Fruit fly (Drosophila melanogaster): Measurements from ENCODE around the gene CG6999.
A peak's percentile ranks its signal among the peaks of the same experiment; 100 is the strongest.

CG6999 gene

DNA sequence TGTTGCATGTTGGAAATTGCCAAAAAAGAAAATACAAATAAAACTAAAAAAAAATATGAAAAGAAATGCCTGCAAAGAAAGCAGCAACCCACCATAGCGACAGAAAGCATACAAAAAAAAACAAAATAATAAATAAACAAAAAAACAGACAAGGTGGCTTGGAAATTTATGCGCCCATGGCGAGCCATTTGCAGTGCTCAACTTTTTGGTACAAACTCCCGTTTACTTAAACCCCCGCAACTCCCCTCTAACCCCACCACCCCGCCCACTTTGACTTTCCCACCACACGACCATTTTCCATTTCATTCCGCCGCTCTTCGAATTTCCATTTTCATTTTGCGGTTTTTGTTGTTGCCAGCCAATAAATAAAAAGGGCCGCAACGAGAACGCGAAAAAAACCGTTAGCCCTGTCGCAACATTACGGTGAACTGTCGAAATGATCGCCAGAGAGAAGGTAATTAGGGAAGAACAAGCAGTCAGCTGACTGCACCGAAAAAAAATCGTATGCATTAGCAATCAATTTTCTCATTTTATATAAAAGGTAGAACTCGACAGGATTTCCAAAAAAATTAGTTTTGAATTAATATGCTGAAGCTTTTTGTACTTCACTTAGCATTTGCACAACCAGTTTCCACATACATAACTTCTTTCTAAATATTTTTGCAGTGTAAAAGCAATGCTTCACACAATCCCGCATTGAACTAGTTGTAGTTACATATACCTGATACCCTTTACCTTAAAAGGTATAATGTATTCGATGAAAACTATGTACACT, 48.8 kb downstream of the CG6999 start (continued):
- TF ChIP-seq sima (GFP tag; optimal IDR thresholded peaks at IDR 0.05), result no peak
- TF ChIP-seq CG17612 (GFP tag; IDR thresholded peaks at IDR 0.05), result no peak
- no peak for TF ChIP-seq vfl (GFP tag; optimal IDR thresholded peaks at IDR 0.05)
- no peak for TF ChIP-seq CG14014 (GFP tag; IDR thresholded peaks at IDR 0.05)
- TF ChIP-seq ken (GFP tag; IDR thresholded peaks at IDR 0.05), result peak; percentile 42; the same call in 1 of the 3 replicates
- TF ChIP-seq h (optimal IDR thresholded peaks at IDR 0.05), result no peak
- TF ChIP-seq tgo (GFP tag; IDR thresholded peaks at IDR 0.05), result peak; percentile 46; the same call in 2 of the 3 replicates
- TF ChIP-seq CG18262 (tag; optimal IDR thresholded peaks at IDR 0.05), result peak; percentile 56
- TF ChIP-seq CG18619 (GFP tag; optimal IDR thresholded peaks at IDR 0.05), result peak; percentile 4
- peak; percentile 16 for TF ChIP-seq eyg (GFP tag; optimal IDR thresholded peaks at IDR 0.05)
- TF ChIP-seq CG10209 (GFP tag; optimal IDR thresholded peaks at IDR 0.05), result peak; percentile 22
- TF ChIP-seq gem (tag; optimal IDR thresholded peaks at IDR 0.05), result peak; percentile 79
- TF ChIP-seq Elba2 (GFP tag; optimal IDR thresholded peaks at IDR 0.05), result no peak
- peak; percentile 12 for TF ChIP-seq CG12942 (GFP tag; optimal IDR thresholded peaks at IDR 0.05)
- TF ChIP-seq CG2116 (GFP tag; optimal IDR thresholded peaks at IDR 0.05), result no peak
- peak; percentile 28; the same call in 1 of the 2 replicates for TF ChIP-seq CG5953 (GFP tag; IDR thresholded peaks at IDR 0.05)
- peak; percentile 37 for TF ChIP-seq pnt (GFP tag; optimal IDR thresholded peaks at IDR 0.05)
- peak; percentile 24; the same call in 1 of the 2 replicates for TF ChIP-seq CG10366 (GFP tag; IDR thresholded peaks at IDR 0.05)
- TF ChIP-seq Dbx (GFP tag; IDR thresholded peaks at IDR 0.05), result no peak
- peak; percentile 6; the same call in 1 of the 2 replicates for TF ChIP-seq Drgx (GFP tag; IDR thresholded peaks at IDR 0.05)
- peak; percentile 53 for TF ChIP-seq CG5180 (GFP tag; optimal IDR thresholded peaks at IDR 0.05)
- TF ChIP-seq CG9797 (GFP tag; optimal IDR thresholded peaks at IDR 0.05), result no peak
- no peak for TF ChIP-seq CG1792 (GFP tag; optimal IDR thresholded peaks at IDR 0.05)
- TF ChIP-seq sob (GFP tag; IDR thresholded peaks at IDR 0.05), result peak; percentile 33; the same call in 1 of the 2 replicates
- no peak for TF ChIP-seq Atf-2 (GFP tag; optimal IDR thresholded peaks at IDR 0.05)
- TF ChIP-seq ind (GFP tag; optimal IDR thresholded peaks at IDR 0.05), result peak; percentile 16
- no peak for TF ChIP-seq Lhr (GFP tag; optimal IDR thresholded peaks at IDR 0.05)
- peak; percentile 49 for TF ChIP-seq CG30403 (GFP tag; optimal IDR thresholded peaks at IDR 0.05)
- peak; percentile 27 for TF ChIP-seq CG16815 (GFP tag; optimal IDR thresholded peaks at IDR 0.05)
- no peak for TF ChIP-seq CG3726 (GFP tag; IDR thresholded peaks at IDR 0.05)
- no peak for TF ChIP-seq schlank (tag; optimal IDR thresholded peaks at IDR 0.05)
- TF ChIP-seq TFAM (GFP tag; optimal IDR thresholded peaks at IDR 0.05), result no peak
- no peak for TF ChIP-seq fru (optimal IDR thresholded peaks at IDR 0.05)
- TF ChIP-seq Deaf1 (tag; optimal IDR thresholded peaks at IDR 0.05), result peak; percentile 11
- peak; percentile 37 for TF ChIP-seq CG12769 (tag; optimal IDR thresholded peaks at IDR 0.05)
- TF ChIP-seq BtbVII (GFP tag; optimal IDR thresholded peaks at IDR 0.05), result no peak
- TF ChIP-seq Vsx1 (GFP tag; optimal IDR thresholded peaks at IDR 0.05), result no peak
- TF ChIP-seq tx (GFP tag; optimal IDR thresholded peaks at IDR 0.05), result peak; percentile 33
- no peak for TF ChIP-seq psq (GFP tag; optimal IDR thresholded peaks at IDR 0.05)
- no peak for TF ChIP-seq fd3F (GFP tag; optimal IDR thresholded peaks at IDR 0.05)
- TF ChIP-seq fd102C (GFP tag; optimal IDR thresholded peaks at IDR 0.05), result no peak
- peak; percentile 2 for TF ChIP-seq CG8944 (GFP tag; optimal IDR thresholded peaks at IDR 0.05)
- TF ChIP-seq Poxn (GFP tag; IDR thresholded peaks at IDR 0.05), result no peak
- peak; percentile 26; the same call in 1 of the 2 replicates for TF ChIP-seq CG32532 (GFP tag; IDR thresholded peaks at IDR 0.05)
- peak; percentile 33 for TF ChIP-seq maf-S (GFP tag; optimal IDR thresholded peaks at IDR 0.05)
- TF ChIP-seq tin (GFP tag; optimal IDR thresholded peaks at IDR 0.05), result peak; percentile 37
- TF ChIP-seq br (optimal IDR thresholded peaks at IDR 0.05), result no peak
- TF ChIP-seq Hand (GFP tag; optimal IDR thresholded peaks at IDR 0.05), result no peak
- TF ChIP-seq al (GFP tag; IDR thresholded peaks at IDR 0.05), result no peak
- peak; percentile 44 for TF ChIP-seq ewg (GFP tag; optimal IDR thresholded peaks at IDR 0.05)
- no peak for TF ChIP-seq CG4404 (GFP tag; IDR thresholded peaks at IDR 0.05)

All from whole organism, embryonic.